Fruit fly (Drosophila melanogaster) whole organism, adult: ENCODE data around the gene NC2beta.

ENCODE experiments used
- CG11617 ChIP-seq: fragments of 200-800 bp; sonication (Bioruptor generic); optimal IDR thresholded peaks from 2 replicates; lab custom pipeline; 2017; ENCODE audit warnings: mild to moderate bottlenecking, missing biosample characterization, missing genetic modification reagents, missing genetic modification characterization
- CG12768 ChIP-seq: fragments of 200-800 bp; sonication (Bioruptor generic); optimal IDR thresholded peaks from 2 replicates; lab custom pipeline; 2017; ENCODE audit warnings: missing biosample characterization, missing genetic modification characterization, mild to moderate bottlenecking, moderate library complexity, missing genetic modification reagents
- CG14711 ChIP-seq: fragments of 200-800 bp; sonication (Bioruptor generic); optimal IDR thresholded peaks from 2 replicates; lab custom pipeline; 2018; ENCODE audit warnings: missing biosample characterization, mild to moderate bottlenecking, missing genetic modification characterization, moderate library complexity
- CG1620 ChIP-seq: fragments of 200-800 bp; sonication (Bioruptor generic); optimal IDR thresholded peaks from 2 replicates; lab custom pipeline; 2016; ENCODE audit warnings: missing biosample characterization, missing genetic modification characterization
- CG33017 ChIP-seq: fragments of 200-800 bp; sonication (Bioruptor generic); optimal IDR thresholded peaks from 2 replicates; lab custom pipeline; 2018; ENCODE audit warnings: missing biosample characterization, mild to moderate bottlenecking, missing genetic modification characterization, moderate library complexity
- CG7045 ChIP-seq: fragments of 200-800 bp; sonication (Bioruptor generic); optimal IDR thresholded peaks from 2 replicates; lab custom pipeline; 2017; ENCODE audit warnings: missing biosample characterization, mild to moderate bottlenecking, missing genetic modification characterization
- CG7101 ChIP-seq: fragments of 200-800 bp; sonication (Bioruptor generic); optimal IDR thresholded peaks from 2 replicates; lab custom pipeline; 2018; ENCODE audit warnings: missing biosample characterization, mild to moderate bottlenecking, missing genetic modification characterization, moderate library complexity
- Clk ChIP-seq: fragments of 200-800 bp; sonication (Bioruptor generic); optimal IDR thresholded peaks from 2 replicates; lab custom pipeline; 2017; ENCODE audit warnings: missing biosample characterization, missing genetic modification characterization
- Crg-1 ChIP-seq: fragments of 200-800 bp; sonication (Bioruptor generic); optimal IDR thresholded peaks from 2 replicates; lab custom pipeline; 2016; ENCODE audit warnings: missing biosample characterization, missing genetic modification characterization
- Hr96 ChIP-seq: fragments of 200-800 bp; sonication (Bioruptor generic); optimal IDR thresholded peaks from 2 replicates; lab custom pipeline; 2016; ENCODE audit warnings: missing biosample characterization, missing genetic modification characterization
- Mnt ChIP-seq: fragments of 200-800 bp; sonication (Bioruptor generic); optimal IDR thresholded peaks from 2 replicates; lab custom pipeline; 2016; ENCODE audit warnings: missing biosample characterization, mild to moderate bottlenecking, missing genetic modification characterization
- bab1 ChIP-seq: fragments of 200-800 bp; sonication (Bioruptor generic); optimal IDR thresholded peaks from 3 replicates; lab custom pipeline; 2019; ENCODE audit warnings: missing biosample characterization, mild to moderate bottlenecking, missing genetic modification characterization, moderate library complexity
- cic ChIP-seq: fragments of 200-800 bp; sonication (Bioruptor generic); optimal IDR thresholded peaks from 2 replicates; lab custom pipeline; 2017; ENCODE audit warnings: missing biosample characterization, mild to moderate bottlenecking, missing genetic modification characterization, moderate library complexity
- cnc ChIP-seq, 2 experiments: fragments of >200 bp; optimal IDR thresholded peaks; 2 replicates each; lab custom pipeline; 2017
- kay ChIP-seq: fragments of 200-800 bp; sonication (Bioruptor generic); peaks from one replicate; lab custom pipeline; 2016; ENCODE audit warnings: missing biosample characterization, missing genetic modification characterization, borderline replicate concordance
- ovo ChIP-seq: fragments of 200-800 bp; sonication (Bioruptor generic); optimal IDR thresholded peaks from 2 replicates; lab custom pipeline; 2016; ENCODE audit warnings: missing biosample characterization, missing genetic modification characterization
- pad ChIP-seq: fragments of 200-800 bp; sonication (Bioruptor generic); optimal IDR thresholded peaks from 3 replicates; lab custom pipeline; 2017; ENCODE audit warnings: missing biosample characterization, missing genetic modification characterization, mild to moderate bottlenecking, moderate library complexity, missing genetic modification reagents
- tj ChIP-seq: fragments of 200-800 bp; sonication (Bioruptor generic); optimal IDR thresholded peaks from 3 replicates; lab custom pipeline; 2017; ENCODE audit warnings: missing biosample characterization, mild to moderate bottlenecking, missing genetic modification characterization, moderate library complexity
- toe ChIP-seq: fragments of 200-800 bp; sonication (Bioruptor generic); optimal IDR thresholded peaks from 2 replicates; lab custom pipeline; 2016; ENCODE audit warnings: missing biosample characterization, missing genetic modification characterization

The NC2beta gene

dm6 chr2L:15013523-15013922 is 5.9 kb downstream of the NC2beta start:
- TF ChIP-seq pad (GFP tag; lab: Kevin White, UChicago) (no peak), CG1620 (GFP tag; lab: Kevin White, UChicago) (no peak), toe (GFP tag; lab: Kevin White, UChicago) (no peak), cic (GFP tag; lab: Kevin White, UChicago) (peak; percentile 13), CG11617 (GFP tag; lab: Kevin White, UChicago) (no peak), Crg-1 (GFP tag; lab: Kevin White, UChicago) (no peak), Hr96 (GFP tag; lab: Kevin White, UChicago) (peak; percentile 2)

dm6 chr2L:15016031-15016430 is 8.4 kb downstream of the NC2beta start, which contains the start of gene GABA-B-R1:
GABA-B-R1 (plus strand) TSS chr2L:15016331.
- TF ChIP-seq cic (GFP tag; lab: Kevin White, UChicago) (no peak), CG11617 (GFP tag; lab: Kevin White, UChicago) (no peak), Mnt (GFP tag; lab: Kevin White, UChicago) (no peak), CG1620 (GFP tag; lab: Kevin White, UChicago) (no peak), CG7101 (tag; lab: Kevin White, UChicago) (no peak), kay (GFP tag; lab: Kevin White, UChicago) (no peak), tj (GFP tag; lab: Kevin White, UChicago) (no peak), Clk (GFP tag; lab: Kevin White, UChicago) (no peak), Hr96 (GFP tag; lab: Kevin White, UChicago) (no peak), CG14711 (tag; lab: Kevin White, UChicago) (no peak), bab1 (GFP tag; lab: Kevin White, UChicago) (no peak), toe (GFP tag; lab: Kevin White, UChicago) (no peak)

dm6 chr2L:15026582-15026981 is 19.0 kb downstream of the NC2beta start, which contains the start of gene CG33310:
CG33310 (plus strand) TSS chr2L:15026882.
- TF ChIP-seq tj (GFP tag; lab: Kevin White, UChicago) (no peak), CG7101 (tag; lab: Kevin White, UChicago) (no peak), CG7045 (no peak), cnc (optimal IDR thresholded peaks at IDR 0.05; lab: Kevin White, UChicago) (no peak), CG12768 (GFP tag; lab: Kevin White, UChicago) (no peak), Hr96 (GFP tag; lab: Kevin White, UChicago) (no peak), CG11617 (GFP tag; lab: Kevin White, UChicago) (no peak), bab1 (GFP tag; lab: Kevin White, UChicago) (no peak), toe (GFP tag; lab: Kevin White, UChicago) (no peak)

dm6 chr2L:15031650-15032049 is 24.0 kb downstream of the NC2beta start, which contains the start of gene CG31832:
CG31832 (minus strand) TSS chr2L:15031750.
- TF ChIP-seq pad (GFP tag; lab: Kevin White, UChicago) (no peak), tj (GFP tag; lab: Kevin White, UChicago) (no peak), bab1 (GFP tag; lab: Kevin White, UChicago) (no peak), CG7045 (no peak), Mnt (GFP tag; lab: Kevin White, UChicago) (no peak), CG12768 (GFP tag; lab: Kevin White, UChicago) (no peak), kay (GFP tag; lab: Kevin White, UChicago) (peak; percentile 20), CG1620 (GFP tag; lab: Kevin White, UChicago) (no peak)

- TF ChIP-seq Clk (GFP tag; lab: Kevin White, UChicago): no peak
- no peak for TF ChIP-seq cic (GFP tag; lab: Kevin White, UChicago)
- no peak for TF ChIP-seq tj (GFP tag; lab: Kevin White, UChicago)
- TF ChIP-seq pad (GFP tag; lab: Kevin White, UChicago): no peak
- TF ChIP-seq CG33017 (tag; lab: Kevin White, UChicago): no peak
- TF ChIP-seq ovo (GFP tag; lab: Kevin White, UChicago): no peak
- TF ChIP-seq kay (GFP tag; lab: Kevin White, UChicago): no peak
- no peak for TF ChIP-seq CG7101 (tag; lab: Kevin White, UChicago)
- no peak for TF ChIP-seq Crg-1 (GFP tag; lab: Kevin White, UChicago)
- no peak for TF ChIP-seq CG12768 (GFP tag; lab: Kevin White, UChicago)
- TF ChIP-seq CG11617 (GFP tag; lab: Kevin White, UChicago): no peak
- TF ChIP-seq CG14711 (tag; lab: Kevin White, UChicago): no peak
- no peak for TF ChIP-seq Mnt (GFP tag; lab: Kevin White, UChicago)
- TF ChIP-seq cnc (optimal IDR thresholded peaks at IDR 0.05; lab: Kevin White, UChicago): no peak
- no peak for TF ChIP-seq CG7045
- TF ChIP-seq bab1 (GFP tag; lab: Kevin White, UChicago): no peak
- no peak for TF ChIP-seq toe (GFP tag; lab: Kevin White, UChicago)
- no peak for TF ChIP-seq Hr96 (GFP tag; lab: Kevin White, UChicago)
Measured at dm6 chr2L:15035366-15035765, 27.8 kb downstream of the NC2beta start, which contains the start of gene yellow-c. yellow-c (plus strand) TSS chr2L:15035394.

dm6 chr2L:15038339-15039308 is 31.0 kb downstream of the NC2beta start, which contains the start of gene CIAPIN1:
CIAPIN1 (minus strand) TSS chr2L:15038861.
- TF ChIP-seq pad (GFP tag; lab: Kevin White, UChicago): no peak
- TF ChIP-seq kay (GFP tag; lab: Kevin White, UChicago): peak; percentile 38
- peak; percentile 79 to 86 for TF ChIP-seq cnc (optimal IDR thresholded peaks at IDR 0.05; lab: Kevin White, UChicago)
- no peak for TF ChIP-seq cic (GFP tag; lab: Kevin White, UChicago)
- TF ChIP-seq tj (GFP tag; lab: Kevin White, UChicago): no peak
- TF ChIP-seq ovo (GFP tag; lab: Kevin White, UChicago): no peak
- no peak for TF ChIP-seq Clk (GFP tag; lab: Kevin White, UChicago)
- no peak for TF ChIP-seq Crg-1 (GFP tag; lab: Kevin White, UChicago)
- TF ChIP-seq CG1620 (GFP tag; lab: Kevin White, UChicago): no peak
- no peak for TF ChIP-seq CG11617 (GFP tag; lab: Kevin White, UChicago)
